Worm (Caenorhabditis elegans) whole organism, late embryonic: ENCODE results near the gene pqn-41.
A peak's percentile ranks its signal among the peaks of the same experiment; 100 is the strongest.

Experiments
- C08G9.2 ChIP-seq: sonication (generic microtip); optimal IDR thresholded peaks from 2 replicates; lab custom pipeline; 2016; ENCODE audit warnings: mild to moderate bottlenecking, missing genetic modification characterization, moderate library complexity, missing compliant biosample characterization
- C38D4.7 ChIP-seq: fragments of 200-800 bp; sonication (Bioruptor generic); optimal IDR thresholded peaks from 2 replicates; lab custom pipeline; 2018; ENCODE audit warnings: mild to moderate bottlenecking, missing genetic modification characterization, moderate library complexity, missing compliant biosample characterization
- F13H6.1 ChIP-seq: sonication (generic microtip); optimal IDR thresholded peaks from 2 replicates; lab custom pipeline; 2016; ENCODE audit warnings: missing genetic modification characterization, missing compliant biosample characterization
- K02D7.2 ChIP-seq: sonication (generic microtip); optimal IDR thresholded peaks from 2 replicates; lab custom pipeline; 2017; ENCODE audit warnings: mild to moderate bottlenecking, missing genetic modification characterization, missing compliant biosample characterization
- K09A11.1 ChIP-seq: sonication (generic microtip); optimal IDR thresholded peaks from 2 replicates; lab custom pipeline; 2017; ENCODE audit warnings: antibody characterized with exemption, mild to moderate bottlenecking, missing genetic modification characterization, missing compliant biosample characterization; ENCODE audit not compliant: insufficient read depth
- T23F11.4 ChIP-seq: fragments of 200-800 bp; sonication (Bioruptor generic); optimal IDR thresholded peaks from 2 replicates; lab custom pipeline; 2018; ENCODE audit warnings: mild to moderate bottlenecking, missing genetic modification characterization, missing compliant biosample characterization
- ahr-1 ChIP-seq: sonication (generic microtip); optimal IDR thresholded peaks from 2 replicates; lab custom pipeline; 2016; ENCODE audit warnings: missing genetic modification characterization, missing compliant biosample characterization
- ceh-14 ChIP-seq: sonication (generic microtip); optimal IDR thresholded peaks from 2 replicates; lab custom pipeline; 2016; ENCODE audit warnings: missing genotype, missing genetic modification characterization, missing compliant biosample characterization
- ceh-18 ChIP-seq: sonication (generic microtip); optimal IDR thresholded peaks from 2 replicates; lab custom pipeline; 2016; ENCODE audit warnings: missing genetic modification characterization, missing compliant biosample characterization
- ceh-19 ChIP-seq: fragments of 200-800 bp; sonication (Bioruptor generic); optimal IDR thresholded peaks from 2 replicates; lab custom pipeline; 2018; ENCODE audit warnings: mild to moderate bottlenecking, missing genetic modification characterization, missing compliant biosample characterization
- ceh-2 ChIP-seq: sonication (generic microtip); optimal IDR thresholded peaks from 2 replicates; lab custom pipeline; 2016; ENCODE audit warnings: missing genotype, missing genetic modification characterization, missing compliant biosample characterization
- ceh-22 ChIP-seq: sonication (generic microtip); optimal IDR thresholded peaks from 2 replicates; lab custom pipeline; 2017; ENCODE audit warnings: missing biosample characterization, missing genetic modification characterization
- ceh-24 ChIP-seq: sonication (generic microtip); optimal IDR thresholded peaks from 2 replicates; lab custom pipeline; 2016; ENCODE audit warnings: mild to moderate bottlenecking, missing genetic modification characterization, missing compliant biosample characterization
- ceh-31 ChIP-seq: sonication (generic microtip); optimal IDR thresholded peaks from 2 replicates; lab custom pipeline; 2016; ENCODE audit warnings: missing genetic modification characterization, missing compliant biosample characterization
- ceh-45 ChIP-seq: fragments of 200-800 bp; sonication (Bioruptor generic); IDR thresholded peaks from 2 replicates; pipeline ENCODE4 v1.3.6; 2022; ENCODE audit warnings: missing genetic modification reagents, missing genetic modification characterization, missing compliant biosample characterization
- ceh-48 ChIP-seq: sonication (generic microtip); optimal IDR thresholded peaks from 2 replicates; lab custom pipeline; 2016; ENCODE audit warnings: missing genetic modification characterization, inconsistent platforms, missing compliant biosample characterization
- ceh-6 ChIP-seq: fragments of 200-800 bp; sonication (Bioruptor generic); optimal IDR thresholded peaks from 2 replicates; lab custom pipeline; 2018; ENCODE audit warnings: mild to moderate bottlenecking, missing genetic modification characterization, missing compliant biosample characterization
- che-1 ChIP-seq: sonication (generic microtip); optimal IDR thresholded peaks from 2 replicates; lab custom pipeline; 2016; ENCODE audit warnings: mild to moderate bottlenecking, missing genetic modification characterization, missing compliant biosample characterization
- dmd-4 ChIP-seq: sonication (generic microtip); optimal IDR thresholded peaks from 2 replicates; lab custom pipeline; 2016; ENCODE audit warnings: borderline replicate concordance, missing genetic modification characterization, missing compliant biosample characterization
- dve-1 ChIP-seq: sonication (generic microtip); optimal IDR thresholded peaks from 2 replicates; lab custom pipeline; 2017; ENCODE audit warnings: antibody characterized with exemption, mild to moderate bottlenecking, missing genetic modification characterization, missing compliant biosample characterization
- elt-2 ChIP-seq: sonication (generic microtip); optimal IDR thresholded peaks from 2 replicates; lab custom pipeline; 2016; ENCODE audit warnings: missing genetic modification reagents, missing genetic modification characterization, missing compliant biosample characterization
- ets-4 ChIP-seq: sonication (generic microtip); optimal IDR thresholded peaks from 2 replicates; lab custom pipeline; 2016; ENCODE audit warnings: missing genetic modification characterization, missing compliant biosample characterization
- fax-1 ChIP-seq: sonication (generic microtip); optimal IDR thresholded peaks from 2 replicates; lab custom pipeline; 2016; ENCODE audit warnings: missing genotype, missing genetic modification characterization, missing compliant biosample characterization
- fkh-10 ChIP-seq: fragments of 150-350 bp; optimal IDR thresholded peaks from 2 replicates; lab custom pipeline; 2014; ENCODE audit warnings: missing biosample characterization, missing genetic modification reagents, missing genetic modification characterization
- fkh-6 ChIP-seq: sonication (generic microtip); optimal IDR thresholded peaks from 2 replicates; lab custom pipeline; 2016; ENCODE audit warnings: missing genetic modification characterization, missing compliant biosample characterization
- gmeb-2 ChIP-seq: sonication (generic microtip); optimal IDR thresholded peaks from 2 replicates; lab custom pipeline; 2016; ENCODE audit warnings: missing genetic modification characterization, inconsistent platforms, missing compliant biosample characterization
- hlh-13 ChIP-seq: fragments of 200-800 bp; sonication (Bioruptor generic); optimal IDR thresholded peaks from 2 replicates; lab custom pipeline; 2018; ENCODE audit warnings: mild to moderate bottlenecking, missing genetic modification characterization, missing compliant biosample characterization
- hlh-15 ChIP-seq: sonication (generic microtip); optimal IDR thresholded peaks from 2 replicates; lab custom pipeline; 2016; ENCODE audit warnings: missing genetic modification characterization, missing compliant biosample characterization
- hlh-30 ChIP-seq: sonication (generic microtip); optimal IDR thresholded peaks from 2 replicates; lab custom pipeline; 2017; ENCODE audit warnings: antibody characterized with exemption, missing genetic modification characterization, missing compliant biosample characterization; ENCODE audit not compliant: insufficient read depth
- hlh-6 ChIP-seq: sonication (generic microtip); optimal IDR thresholded peaks from 2 replicates; lab custom pipeline; 2016; ENCODE audit warnings: missing genotype, missing genetic modification characterization, missing compliant biosample characterization
- hlh-8 ChIP-seq: sonication (generic microtip); optimal IDR thresholded peaks from 2 replicates; lab custom pipeline; 2016; ENCODE audit warnings: missing genotype, missing genetic modification characterization, missing compliant biosample characterization
- lim-6 ChIP-seq: sonication (generic microtip); optimal IDR thresholded peaks from 2 replicates; lab custom pipeline; 2016; ENCODE audit warnings: missing genetic modification characterization, missing compliant biosample characterization
- lin-11 ChIP-seq: fragments of 200-800 bp; sonication (Bioruptor generic); optimal IDR thresholded peaks from 2 replicates; lab custom pipeline; 2018; ENCODE audit warnings: mild to moderate bottlenecking, missing genetic modification characterization, missing compliant biosample characterization
- odd-2 ChIP-seq: sonication (generic microtip); optimal IDR thresholded peaks from 2 replicates; lab custom pipeline; 2017; ENCODE audit warnings: antibody characterized with exemption, mild to moderate bottlenecking, missing genetic modification characterization, missing compliant biosample characterization
- pag-3 ChIP-seq: sonication (generic microtip); optimal IDR thresholded peaks from 2 replicates; lab custom pipeline; 2016; ENCODE audit warnings: missing compliant biosample characterization, missing genetic modification characterization, borderline replicate concordance
- pat-9 ChIP-seq: fragments of 200-800 bp; sonication (Bioruptor generic); optimal IDR thresholded peaks from 2 replicates; lab custom pipeline; 2018; ENCODE audit warnings: mild to moderate bottlenecking, missing genetic modification characterization, moderate library complexity, missing compliant biosample characterization
- pax-1 ChIP-seq: fragments of 150-350 bp; optimal IDR thresholded peaks from 2 replicates; lab custom pipeline; 2014; ENCODE audit warnings: missing biosample characterization, missing genetic modification characterization
- pqm-1 ChIP-seq: sonication (generic microtip); optimal IDR thresholded peaks from 2 replicates; lab custom pipeline; 2016; ENCODE audit warnings: missing genetic modification characterization, missing compliant biosample characterization
- pros-1 ChIP-seq: fragments of 150-350 bp; optimal IDR thresholded peaks from 2 replicates; lab custom pipeline; 2014; ENCODE audit warnings: missing biosample characterization, missing genetic modification reagents, missing genetic modification characterization
- ref-2 ChIP-seq: sonication (generic microtip); optimal IDR thresholded peaks from 2 replicates; lab custom pipeline; 2016; ENCODE audit warnings: missing genetic modification characterization, missing compliant biosample characterization
- sdc-2 ChIP-seq: sonication (generic microtip); optimal IDR thresholded peaks from 2 replicates; lab custom pipeline; 2016; ENCODE audit warnings: missing genotype, missing genetic modification characterization, missing compliant biosample characterization
- sox-2 ChIP-seq: fragments of 200-800 bp; sonication (Bioruptor generic); IDR thresholded peaks from 2 replicates; pipeline ENCODE4 v1.3.6; 2022; ENCODE audit warnings: missing genetic modification reagents, missing genetic modification characterization, missing compliant biosample characterization
- syd-9 ChIP-seq: sonication (generic microtip); optimal IDR thresholded peaks from 2 replicates; lab custom pipeline; 2016; ENCODE audit warnings: mild to moderate bottlenecking, missing genetic modification characterization, moderate library complexity, missing compliant biosample characterization
- tbx-2 ChIP-seq: sonication (generic microtip); optimal IDR thresholded peaks from 2 replicates; lab custom pipeline; 2016; ENCODE audit warnings: missing genetic modification characterization, missing compliant biosample characterization
- tbx-7 ChIP-seq: sonication (generic microtip); optimal IDR thresholded peaks from 2 replicates; lab custom pipeline; 2016; ENCODE audit warnings: missing genotype, missing genetic modification characterization, missing compliant biosample characterization
- ttx-3 ChIP-seq: sonication (generic microtip); optimal IDR thresholded peaks from 2 replicates; lab custom pipeline; 2016; ENCODE audit warnings: missing genetic modification reagents, missing genetic modification characterization, missing compliant biosample characterization
- unc-3 ChIP-seq, 2 experiments: fragments of 200-800 bp in 1 of 2; sonication (Bioruptor generic) in 1 of 2; sonication (generic microtip) in 1 of 2; conservative IDR thresholded peaks in 1 of 2; optimal IDR thresholded peaks in 1 of 2; 2 replicates each; pipeline versions ENCODE4 v1.3.6 to Lab custom; 2016 to 2022; ENCODE audit warnings: missing compliant biosample characterization in 2 of 2, missing genetic modification characterization in 2 of 2, missing genetic modification reagents in 1 of 2
- unc-42 ChIP-seq: sonication (generic microtip); optimal IDR thresholded peaks from 2 replicates; lab custom pipeline; 2016; ENCODE audit warnings: missing genotype, missing genetic modification characterization, missing compliant biosample characterization
- unc-55 ChIP-seq: sonication (generic microtip); optimal IDR thresholded peaks from 2 replicates; lab custom pipeline; 2017; ENCODE audit warnings: missing biosample characterization, missing genetic modification reagents, missing genetic modification characterization
- unc-86 ChIP-seq: sonication (generic microtip); optimal IDR thresholded peaks from 2 replicates; lab custom pipeline; 2016; ENCODE audit warnings: missing genetic modification characterization, missing compliant biosample characterization
- ztf-16 ChIP-seq: sonication (generic microtip); optimal IDR thresholded peaks from 2 replicates; lab custom pipeline; 2017; ENCODE audit warnings: missing genetic modification characterization, missing compliant biosample characterization

pqn-41 gene

DNA sequence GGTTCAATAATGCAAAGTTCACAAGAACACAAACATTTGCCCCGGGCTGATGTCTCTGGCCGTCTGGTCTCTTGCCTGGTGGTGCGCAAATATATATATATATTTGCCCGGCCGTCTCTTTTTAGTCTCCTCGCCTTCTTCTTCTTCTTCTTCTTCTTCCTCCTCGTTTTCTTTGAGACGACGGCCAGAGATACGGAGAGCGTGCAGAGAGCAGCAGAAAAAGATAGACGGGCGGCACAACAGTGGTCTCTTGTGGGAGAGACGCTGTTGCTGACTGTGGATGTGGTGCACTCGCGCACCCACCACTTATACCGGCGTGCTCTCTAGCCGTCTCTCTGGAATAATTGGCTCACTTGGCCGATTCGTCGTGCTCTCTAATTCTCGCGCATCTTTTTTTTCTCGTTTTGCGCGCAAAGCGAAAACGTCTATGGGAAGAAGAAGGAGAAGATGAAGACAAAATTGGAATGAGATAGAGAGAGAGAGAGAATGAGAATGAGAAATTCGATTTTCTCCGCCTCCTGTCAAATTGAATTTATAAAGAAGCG lies 15.4 kb downstream of the pqn-41 start:
- no peak for TF ChIP-seq fkh-6 (tag; lab: Kevin White, UChicago)
- TF ChIP-seq gmeb-2 (tag; lab: Kevin White, UChicago) = no peak
- TF ChIP-seq pat-9 (tag; lab: Kevin White, UChicago) = peak; percentile 46
- peak; percentile 12 for TF ChIP-seq dmd-4 (tag; lab: Kevin White, UChicago)
- TF ChIP-seq che-1 = no peak
- peak; percentile 8; the same call in 1 of the 2 replicates for TF ChIP-seq sox-2 (GFP tag; lab: Robert Waterston, UW)
- TF ChIP-seq ceh-45 (GFP tag; lab: Robert Waterston, UW) = no peak
- TF ChIP-seq ets-4 (tag; lab: Kevin White, UChicago) = peak; percentile 58
- no peak for TF ChIP-seq hlh-6
- TF ChIP-seq ceh-31 (tag; lab: Kevin White, UChicago) = peak; percentile 98
- TF ChIP-seq F13H6.1 (tag; lab: Kevin White, UChicago) = peak; percentile 93
- TF ChIP-seq dve-1 (tag; lab: Kevin White, UChicago) = peak; percentile 55
- TF ChIP-seq unc-86 (tag; lab: Kevin White, UChicago) = peak; percentile 74
- TF ChIP-seq ceh-6 (GFP tag; lab: Kevin White, UChicago) = peak; percentile 13
- TF ChIP-seq ceh-18 = peak; percentile 95
- no peak for TF ChIP-seq ceh-24 (tag; lab: Kevin White, UChicago)
- peak; percentile 97 for TF ChIP-seq ref-2 (tag; lab: Kevin White, UChicago)
- TF ChIP-seq fax-1 (tag; lab: Kevin White, UChicago) = peak; percentile 70
- peak; percentile 61 for TF ChIP-seq T23F11.4
- TF ChIP-seq hlh-13 = no peak
- peak; percentile 100 for TF ChIP-seq unc-42 (tag; lab: Kevin White, UChicago)
- peak; percentile 98 for TF ChIP-seq tbx-2
- TF ChIP-seq hlh-8 (tag; lab: Kevin White, UChicago) = peak; percentile 70
- TF ChIP-seq ceh-2 (tag; lab: Kevin White, UChicago) = peak; percentile 69
- no peak for TF ChIP-seq K02D7.2
- TF ChIP-seq hlh-15 (tag; lab: Kevin White, UChicago) = no peak
- no peak for TF ChIP-seq pag-3 (tag; lab: Kevin White, UChicago)
- 0 out of 2 replicates have a peak, but pooled peaks have one; percentile 5 for TF ChIP-seq unc-3 (GFP tag; conservative IDR thresholded peaks at IDR 0.05; lab: Robert Waterston, UW)
- peak; percentile 85 for TF ChIP-seq unc-3 (tag; optimal IDR thresholded peaks at IDR 0.05; lab: Kevin White, UChicago)
- TF ChIP-seq odd-2 (tag; lab: Kevin White, UChicago) = no peak
- TF ChIP-seq ttx-3 = peak; percentile 28
- TF ChIP-seq K09A11.1 (tag; lab: Kevin White, UChicago) = peak; percentile 14
- peak; percentile 29 for TF ChIP-seq C08G9.2 (tag; lab: Kevin White, UChicago)
- TF ChIP-seq tbx-7 (tag; lab: Kevin White, UChicago) = peak; percentile 19
- TF ChIP-seq lim-6 (tag; lab: Kevin White, UChicago) = no peak
- peak; percentile 58 for TF ChIP-seq hlh-30
- TF ChIP-seq pros-1 (tag; lab: Kevin White, UChicago) = peak; percentile 94
- peak; percentile 91 for TF ChIP-seq pqm-1 (tag; lab: Kevin White, UChicago)
- TF ChIP-seq unc-55 (GFP tag; lab: Kevin White, UChicago) = peak; percentile 88
- TF ChIP-seq ceh-48 (tag; lab: Kevin White, UChicago) = peak; percentile 28
- no peak for TF ChIP-seq ahr-1 (tag; lab: Kevin White, UChicago)
- TF ChIP-seq ceh-22 (tag; lab: Kevin White, UChicago) = no peak
- TF ChIP-seq elt-2 (tag; lab: Kevin White, UChicago) = peak; percentile 48
- peak; percentile 90 for TF ChIP-seq ceh-14
- peak; percentile 65 for TF ChIP-seq syd-9 (tag; lab: Kevin White, UChicago)
- TF ChIP-seq fkh-10 (GFP tag; lab: Kevin White, UChicago) = no peak
- no peak for TF ChIP-seq C38D4.7 (GFP tag; lab: Kevin White, UChicago)
- peak; percentile 7 for TF ChIP-seq ztf-16
- peak; percentile 56 for TF ChIP-seq ceh-19
- TF ChIP-seq pax-1 (tag; lab: Kevin White, UChicago) = peak; percentile 33
- TF ChIP-seq sdc-2 (tag; lab: Kevin White, UChicago) = peak; percentile 63
- no peak for TF ChIP-seq lin-11 (tag; lab: Kevin White, UChicago)
